Worm (Caenorhabditis elegans) whole organism, dauer: ENCODE data around the gene F41C3.2.
"Not testable (repeated sequence)": the region's sequence is repeated elsewhere in the genome, so short reads cannot be mapped to it uniquely, and the experiment has no call there.

Experiments used
- unc-62 ChIP-seq: sonication (generic microtip); optimal IDR thresholded peaks from 2 replicates; lab custom pipeline; 2017; ENCODE audit warnings: missing biosample characterization, missing genetic modification reagents, missing genetic modification characterization

The F41C3.2 gene

DNA sequence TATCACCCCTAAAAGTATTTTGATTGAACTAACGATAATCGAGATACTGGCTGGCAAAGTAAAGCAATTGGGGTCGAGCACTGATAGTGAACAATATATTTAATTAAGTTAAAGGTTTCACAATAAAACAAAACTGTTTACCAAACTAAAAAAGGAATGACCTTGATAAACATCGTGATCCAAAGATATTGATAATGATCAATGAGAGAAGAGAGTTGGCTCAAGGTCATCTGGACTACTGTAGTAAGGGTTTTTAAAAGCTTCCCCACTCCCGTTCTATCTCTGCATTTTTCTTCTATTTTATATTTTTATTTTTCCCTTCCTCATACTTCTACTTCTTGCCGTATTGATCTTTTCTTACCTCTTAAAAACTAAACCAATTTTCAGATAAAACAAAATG is at the start of gene F41C3.2:
Gene F41C3.2, plus strand, starts transcription at position 388 of the 400 bp plus-strand sequence.
- no peak for TF ChIP-seq unc-62

DNA sequence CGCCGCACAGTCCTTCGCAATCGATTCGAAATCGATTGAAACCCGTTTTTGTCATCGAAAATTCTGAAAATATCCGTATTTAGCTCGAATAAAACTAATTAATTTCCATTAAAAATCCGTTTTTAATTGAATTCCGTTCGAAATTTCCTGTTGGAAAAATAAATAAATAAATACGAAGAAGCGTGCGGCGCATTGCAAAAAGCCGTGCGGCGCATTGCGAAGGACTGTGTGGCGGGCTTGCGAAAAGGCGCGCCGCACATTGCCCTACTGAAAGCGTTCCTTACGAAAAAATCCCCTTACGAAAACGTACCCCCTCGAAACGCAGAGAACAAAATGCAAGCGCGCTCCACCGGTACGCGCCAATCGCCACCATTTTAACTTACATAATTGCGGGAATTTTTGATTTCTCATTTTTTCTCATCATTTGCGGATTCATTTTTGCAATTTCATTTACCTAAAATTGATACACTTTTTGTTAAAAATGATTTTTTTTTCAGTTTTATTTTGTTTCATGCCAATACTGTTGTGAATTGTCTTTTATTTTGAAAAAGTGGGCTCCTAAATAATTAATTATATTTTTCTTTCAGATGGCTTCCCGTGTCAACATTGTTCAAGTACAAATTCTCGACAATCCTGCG is 48.2 kb upstream of the F41C3.2 start, which contains the start of gene unc-85:
Gene unc-85, plus strand, starts transcription at position 588 of the 638 bp plus-strand sequence.
- not testable (repeated sequence) for TF ChIP-seq unc-62

DNA sequence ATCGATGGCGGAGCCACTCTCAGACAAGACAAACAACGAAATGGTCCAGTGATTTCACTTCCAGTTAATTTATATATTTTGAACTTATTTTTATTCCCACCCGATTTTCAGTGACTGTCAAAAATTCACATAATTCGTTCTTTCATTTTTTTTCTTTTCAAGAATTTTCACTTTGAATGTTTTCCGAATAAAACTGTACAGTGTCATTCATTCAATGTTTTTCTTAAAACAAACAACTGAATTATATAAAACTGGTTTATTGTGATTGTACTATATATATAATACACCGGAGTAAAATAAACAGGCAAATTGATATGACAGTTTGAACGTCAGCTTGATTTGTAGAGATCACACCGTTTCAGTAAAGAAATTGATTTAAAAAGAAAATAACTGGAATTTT is 46.8 kb upstream of the F41C3.2 start:
- no peak for TF ChIP-seq unc-62

DNA sequence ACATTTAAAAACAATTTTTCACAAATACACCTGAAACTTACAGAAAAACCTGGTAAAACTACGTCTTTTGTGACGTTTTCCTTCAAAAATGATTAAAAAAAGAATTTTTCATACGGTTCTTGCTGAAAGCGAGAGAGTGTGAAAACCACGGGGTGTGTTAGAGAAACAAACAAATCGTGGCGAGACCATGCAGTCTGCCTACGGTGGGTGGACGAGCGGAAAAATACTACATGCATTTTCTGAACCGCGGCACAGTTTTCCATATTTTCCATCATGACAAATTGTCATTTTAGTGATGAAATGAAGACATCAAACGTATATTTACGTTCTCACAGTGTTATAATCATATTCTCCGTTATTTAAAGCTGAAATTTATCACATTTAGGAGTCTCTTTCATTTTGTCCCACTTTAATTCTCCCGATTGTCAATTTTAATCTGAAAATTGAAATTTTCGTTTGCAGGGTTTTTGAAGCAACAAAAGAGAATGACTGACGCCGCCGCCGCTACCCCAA is 43.4 kb upstream of the F41C3.2 start, which contains the start of the genes F10G7.9 and tsn-1:
Gene F10G7.9, minus strand, starts transcription at position 127 of the 513 bp plus-strand sequence.
Gene tsn-1, plus strand, starts transcription at position 463 of the 513 bp plus-strand sequence.
- TF ChIP-seq unc-62: no peak

DNA sequence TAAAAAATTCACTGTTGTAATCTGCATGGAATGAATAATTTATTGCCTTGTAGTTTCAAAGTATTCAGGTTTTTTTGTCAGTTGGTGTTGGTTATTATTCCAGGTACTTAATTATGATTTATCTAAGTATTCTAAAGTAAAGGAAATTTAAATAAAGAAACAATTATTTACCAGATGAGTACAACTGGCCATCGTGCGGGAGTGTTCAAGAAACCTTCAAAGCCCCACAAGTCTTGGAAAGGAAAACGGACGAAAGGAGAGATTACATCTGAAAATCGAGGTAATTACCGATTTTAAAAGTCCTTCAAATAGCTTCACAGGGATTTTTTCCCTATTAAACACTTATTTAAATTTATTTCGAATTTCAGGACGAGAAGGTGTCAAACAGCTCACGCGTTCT is 39.6 kb upstream of the F41C3.2 start, which contains the start of gene tag-151:
Gene tag-151, plus strand, starts transcription at position 158 of the 400 bp plus-strand sequence.
- TF ChIP-seq unc-62: no peak

DNA sequence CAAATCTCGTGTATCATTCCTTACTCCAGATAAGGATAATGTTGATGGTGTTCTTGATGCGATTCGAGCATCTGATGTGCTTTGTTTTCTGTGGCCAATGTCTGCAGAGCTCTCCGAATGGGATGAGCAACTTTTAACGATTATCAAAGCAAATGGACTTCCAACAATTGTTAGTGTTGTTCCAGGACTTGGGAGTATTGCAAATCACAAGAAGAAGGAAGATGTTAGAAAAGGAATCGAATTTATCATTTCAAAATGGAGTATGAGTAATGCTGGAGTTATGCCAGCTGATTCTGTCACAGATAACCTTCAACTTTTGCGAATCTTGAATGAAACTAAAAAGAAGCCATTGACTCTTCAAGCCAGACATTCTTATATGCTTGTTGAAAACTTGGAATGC is 39.0 kb upstream of the F41C3.2 start:
- no peak for TF ChIP-seq unc-62

DNA sequence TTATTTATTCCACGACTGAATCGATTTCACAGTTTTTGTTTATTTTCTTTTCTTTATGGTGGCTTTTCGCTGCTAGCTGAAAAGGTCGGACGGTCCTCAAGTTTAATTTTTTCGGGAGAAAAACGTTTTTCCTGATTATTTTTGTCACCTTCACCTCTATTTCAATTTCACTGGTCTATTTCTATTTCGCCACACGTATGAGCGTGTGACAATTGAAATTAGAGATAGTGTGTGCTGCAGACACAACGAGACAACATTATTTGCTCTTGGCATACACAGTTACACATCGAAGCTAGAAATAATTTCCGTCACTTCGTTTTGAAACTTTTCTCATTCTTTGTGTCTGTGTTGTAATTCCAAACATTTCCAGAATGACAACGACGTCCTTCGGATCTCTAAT is 34.1 kb upstream of the F41C3.2 start, which contains the start of gene F41C3.8:
Gene F41C3.8, plus strand, starts transcription at position 371 of the 400 bp plus-strand sequence.
- TF ChIP-seq unc-62: no peak

DNA sequence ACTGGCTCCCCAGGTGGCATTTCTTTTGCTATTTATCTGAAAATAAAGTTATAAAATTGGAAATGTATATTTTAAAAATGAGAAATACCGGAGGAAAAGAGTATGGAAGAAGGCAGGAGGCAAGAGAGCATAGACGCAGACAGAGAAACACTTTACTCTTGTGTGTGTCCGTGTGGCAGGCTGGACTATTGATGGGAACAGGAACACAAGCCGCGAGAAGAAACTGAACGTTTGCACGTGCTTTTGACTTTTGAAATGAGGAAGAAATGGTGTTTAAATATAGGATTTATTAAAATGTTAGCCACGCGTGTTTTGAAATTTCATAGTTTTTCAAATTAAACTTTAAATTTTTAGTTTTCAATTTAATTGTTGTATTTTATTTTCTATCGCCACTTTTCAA is 23.6 kb upstream of the F41C3.2 start, which contains the start of gene F10G7.10:
Gene F10G7.10, minus strand, starts transcription at position 145 of the 400 bp plus-strand sequence.
- no peak for TF ChIP-seq unc-62

DNA sequence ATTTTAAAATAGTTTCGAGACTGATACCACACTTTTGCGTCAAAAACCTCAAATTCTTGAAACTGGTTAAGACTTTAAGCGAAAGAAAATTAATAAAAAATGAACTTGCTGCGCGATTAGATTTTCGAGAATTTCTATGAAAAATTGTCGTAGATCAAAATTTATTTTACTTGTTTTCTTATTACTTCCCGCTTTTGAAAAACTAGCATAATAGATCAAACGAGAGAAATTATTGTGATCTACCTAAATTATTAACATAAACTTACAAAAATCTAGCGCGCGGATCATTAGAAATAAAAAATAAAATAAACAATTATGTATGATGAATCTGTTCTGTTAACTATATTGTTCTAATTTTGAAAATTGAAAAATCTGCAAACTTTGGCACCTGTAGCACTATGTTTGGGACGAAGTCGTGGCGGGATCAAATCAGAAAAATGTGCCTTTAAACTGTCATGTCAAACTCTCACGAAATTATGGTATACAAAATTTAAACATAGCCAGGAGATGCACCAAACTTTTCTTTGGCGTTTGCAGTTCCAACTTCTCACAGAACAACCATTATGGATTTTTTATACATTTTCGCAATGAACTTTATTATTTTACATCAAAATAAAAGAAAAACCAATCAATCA is 22.9 kb upstream of the F41C3.2 start:
- TF ChIP-seq unc-62: no peak

DNA sequence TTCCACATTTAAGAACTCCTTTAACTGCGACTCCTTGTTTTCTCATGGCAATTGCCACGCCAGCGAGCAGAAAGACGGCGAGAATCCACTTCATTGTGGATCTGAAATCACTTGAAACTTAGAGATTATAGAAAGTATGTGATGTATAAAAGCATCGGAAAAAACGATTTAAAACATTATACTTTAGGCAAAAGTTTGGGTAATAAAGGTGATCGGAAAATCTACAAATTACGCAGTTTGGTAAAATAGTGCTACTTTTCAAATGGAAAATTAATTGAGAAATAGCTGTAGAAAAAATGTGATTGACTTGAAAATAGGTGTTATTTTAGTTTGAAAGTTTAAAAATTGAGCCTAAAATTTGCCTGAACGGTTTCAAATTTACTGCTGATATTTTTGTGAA is 22.0 kb upstream of the F41C3.2 start, which contains the start of gene ttr-41:
Gene ttr-41, minus strand, starts transcription at position 101 of the 400 bp plus-strand sequence.
- no peak for TF ChIP-seq unc-62

DNA sequence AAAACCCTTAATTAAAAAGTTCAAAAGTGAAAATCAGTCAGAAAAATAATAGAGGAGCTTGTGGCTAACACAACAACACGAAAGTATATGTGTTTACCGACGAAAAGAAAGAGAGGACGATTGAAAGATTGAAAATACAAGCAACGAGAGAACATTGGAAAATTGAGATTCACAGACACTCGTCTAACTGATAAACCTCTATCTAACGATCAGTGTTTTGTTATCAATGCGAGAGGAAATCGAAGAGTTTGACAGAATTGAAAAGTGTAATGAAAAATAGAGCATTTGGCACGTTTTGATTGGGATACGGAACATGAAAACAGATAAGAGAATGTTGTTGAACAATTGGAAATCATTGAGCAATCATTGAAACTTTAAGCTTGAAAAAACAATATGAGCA is 21.1 kb upstream of the F41C3.2 start:
- no peak for TF ChIP-seq unc-62

DNA sequence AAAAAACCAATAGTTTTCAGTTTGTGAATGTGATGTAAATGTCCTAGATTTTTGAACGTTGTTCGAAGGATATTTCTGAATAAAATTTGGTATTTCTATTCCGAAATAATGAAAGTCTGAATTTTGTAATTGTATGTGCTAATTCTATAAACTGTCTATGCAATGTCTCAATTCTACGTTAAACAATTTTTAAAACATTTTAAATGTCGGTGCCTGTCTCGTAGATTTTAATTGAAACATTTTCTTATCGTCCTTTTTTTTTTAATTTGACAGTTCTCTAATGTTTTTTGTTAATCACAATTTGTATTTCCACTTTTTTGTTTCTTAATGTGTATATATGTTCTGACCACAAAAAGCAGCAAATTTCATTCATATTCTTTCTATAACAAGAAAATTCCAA is 20.0 kb upstream of the F41C3.2 start, which contains the start of gene F41C3.7:
Gene F41C3.7, plus strand, starts transcription at position 301 of the 400 bp plus-strand sequence.
- TF ChIP-seq unc-62: no peak

DNA sequence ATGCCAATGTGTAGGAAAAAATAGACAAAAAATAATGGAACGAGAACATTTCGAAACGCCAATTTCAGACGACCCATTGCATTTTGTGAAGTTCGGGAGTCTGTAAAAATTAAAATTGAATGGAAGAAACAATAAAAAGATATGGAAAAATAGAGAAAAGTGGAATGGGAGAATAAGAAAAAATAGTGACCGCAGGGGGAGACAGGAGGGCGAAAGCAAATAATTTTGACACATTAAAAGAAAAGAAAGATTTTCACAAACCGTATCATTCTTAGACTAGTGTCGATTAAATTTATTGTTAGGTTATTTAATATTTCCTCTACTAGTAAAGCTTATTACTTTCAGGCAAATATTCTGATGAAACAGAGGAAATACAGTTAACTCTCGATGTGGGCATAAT is 15.9 kb upstream of the F41C3.2 start, which contains the start of gene F41C3.11:
Gene F41C3.11, minus strand, starts transcription at position 101 of the 400 bp plus-strand sequence.
- TF ChIP-seq unc-62: no peak

DNA sequence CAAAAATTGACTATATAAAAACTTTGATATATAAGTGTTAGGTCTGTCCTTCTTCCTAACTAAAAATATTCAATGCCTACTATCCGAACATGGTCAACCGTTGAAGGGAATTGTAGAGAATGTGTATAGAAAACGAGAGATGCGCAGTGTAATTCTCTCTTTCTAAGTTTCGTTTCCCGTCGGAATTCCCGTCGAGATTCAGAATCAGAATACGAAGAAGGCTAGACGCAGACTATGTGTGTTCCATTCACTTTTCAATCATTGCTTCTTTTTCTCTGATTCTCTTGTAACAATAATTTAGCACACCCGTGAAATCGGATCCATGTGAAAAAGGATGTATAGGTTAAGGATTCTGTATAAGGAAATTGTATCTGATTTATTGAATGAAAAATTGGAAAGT is 15.3 kb upstream of the F41C3.2 start:
- no peak for TF ChIP-seq unc-62

DNA sequence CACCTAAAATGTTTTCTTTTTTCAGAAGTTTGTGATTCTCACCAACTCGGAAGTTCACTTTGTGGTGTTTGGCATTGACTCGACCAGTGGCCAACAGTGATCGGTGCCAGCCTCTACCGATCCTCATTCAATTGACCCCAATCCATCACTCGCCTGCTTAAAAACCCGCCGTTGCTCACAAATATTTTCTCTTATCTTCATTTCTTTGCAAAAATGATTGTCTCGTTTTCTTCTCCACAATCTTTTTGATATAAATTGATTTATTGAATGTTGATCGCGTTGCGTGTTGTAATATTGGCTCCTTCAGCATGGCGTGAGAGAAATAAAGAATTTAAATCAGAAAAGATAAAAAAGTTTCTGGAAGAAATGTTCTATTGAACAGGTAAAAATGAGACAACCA is 13.2 kb upstream of the F41C3.2 start:
- TF ChIP-seq unc-62: no peak

DNA sequence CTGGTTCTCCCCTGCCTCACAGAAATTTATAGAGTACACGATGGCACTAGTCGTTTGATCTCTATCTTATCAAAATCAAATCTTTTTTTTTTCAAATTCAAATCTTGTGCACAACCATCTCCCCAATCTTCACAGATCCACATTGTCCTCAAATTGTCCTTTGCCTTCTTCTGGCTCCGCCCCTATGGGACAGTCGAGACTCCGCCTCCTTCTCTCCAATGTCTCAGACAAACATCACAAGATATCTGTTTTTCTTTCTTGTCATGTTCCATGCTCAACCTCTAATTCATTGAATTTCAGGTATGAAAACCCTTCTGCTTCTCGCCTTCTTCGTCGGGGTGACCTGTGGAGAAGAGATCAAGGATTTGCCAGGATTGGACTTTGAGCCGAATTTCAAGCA is 12.4 kb upstream of the F41C3.2 start, which contains the start of gene ctsa-1.1:
Gene ctsa-1.1, plus strand, starts transcription at position 301 of the 400 bp plus-strand sequence.
- TF ChIP-seq unc-62: no peak

DNA sequence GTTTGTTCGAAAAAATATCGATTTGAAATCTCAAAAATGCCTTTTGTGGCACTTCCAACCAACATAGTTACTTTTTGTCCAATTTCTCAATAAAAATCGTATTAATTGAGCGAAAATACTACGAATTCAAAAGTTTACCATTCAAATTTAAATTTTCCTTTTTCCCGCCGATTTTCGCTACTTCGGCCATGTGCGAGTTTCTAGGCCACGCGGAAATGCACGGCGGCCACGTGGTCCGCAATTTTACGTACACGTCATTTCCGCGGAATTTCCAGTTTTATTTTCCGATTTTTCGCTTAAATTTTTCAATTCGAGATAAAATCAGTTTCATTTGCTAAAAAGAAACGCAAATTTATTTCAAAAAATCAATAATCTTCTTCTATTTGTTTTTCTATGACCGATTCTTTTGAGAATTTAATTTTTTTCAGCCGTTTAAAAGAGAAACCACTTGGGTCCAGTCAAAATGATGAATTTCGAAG is 9.7 kb upstream of the F41C3.2 start, which contains the start of gene eas-1:
Gene eas-1, plus strand, starts transcription at position 429 of the 479 bp plus-strand sequence.
- no peak for TF ChIP-seq unc-62
